Fruit fly (Drosophila melanogaster) whole organism, pupa: ENCODE data around the gene CG33995.

Source experiments
- CG12605 ChIP-seq: fragments of 200-800 bp; sonication (Bioruptor generic); IDR thresholded peaks from 2 replicates; pipeline ENCODE4 v1.3.6; 2022; ENCODE audit warnings: missing biosample characterization, missing genetic modification characterization
- EcR ChIP-seq: fragments of 200-800 bp; sonication (Bioruptor generic); optimal IDR thresholded peaks from 3 replicates; lab custom pipeline; 2019; ENCODE audit warnings: missing biosample characterization, missing genetic modification characterization, mild to moderate bottlenecking, moderate library complexity, missing genetic modification reagents
- Pif1A ChIP-seq: fragments of 200-800 bp; sonication (Bioruptor generic); optimal IDR thresholded peaks from 3 replicates; lab custom pipeline; 2016; ENCODE audit warnings: missing biosample characterization, missing genetic modification characterization

DNA sequence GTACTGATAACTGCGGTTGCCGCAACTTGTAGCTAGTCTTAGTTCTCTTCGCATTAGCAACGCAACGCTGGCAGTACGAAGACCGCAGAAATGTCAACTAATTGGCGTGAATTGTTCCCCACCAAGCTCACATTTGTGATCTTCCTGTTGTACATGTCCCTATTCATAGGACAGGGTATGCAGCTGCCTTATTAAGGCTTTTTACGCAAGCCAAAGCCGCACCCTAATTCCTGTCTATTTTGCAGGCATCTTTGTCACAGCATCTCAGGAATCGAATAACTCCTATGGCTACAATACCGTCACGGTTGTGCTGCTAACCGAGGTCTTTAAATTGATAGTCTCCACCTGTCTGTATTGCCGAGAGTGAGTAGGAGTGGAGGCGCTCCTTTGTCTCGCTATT lies 9.9 kb downstream of the CG33995 start, which contains the start of gene eIF3h:
- no peak for TF ChIP-seq EcR (GFP tag; lab: Kevin White, UChicago)
- TF ChIP-seq Pif1A = no peak
- TF ChIP-seq CG12605 = no peak
